Fruit fly (Drosophila melanogaster): ENCODE measurements around the gene CG11977.

CG11977 gene

DNA sequence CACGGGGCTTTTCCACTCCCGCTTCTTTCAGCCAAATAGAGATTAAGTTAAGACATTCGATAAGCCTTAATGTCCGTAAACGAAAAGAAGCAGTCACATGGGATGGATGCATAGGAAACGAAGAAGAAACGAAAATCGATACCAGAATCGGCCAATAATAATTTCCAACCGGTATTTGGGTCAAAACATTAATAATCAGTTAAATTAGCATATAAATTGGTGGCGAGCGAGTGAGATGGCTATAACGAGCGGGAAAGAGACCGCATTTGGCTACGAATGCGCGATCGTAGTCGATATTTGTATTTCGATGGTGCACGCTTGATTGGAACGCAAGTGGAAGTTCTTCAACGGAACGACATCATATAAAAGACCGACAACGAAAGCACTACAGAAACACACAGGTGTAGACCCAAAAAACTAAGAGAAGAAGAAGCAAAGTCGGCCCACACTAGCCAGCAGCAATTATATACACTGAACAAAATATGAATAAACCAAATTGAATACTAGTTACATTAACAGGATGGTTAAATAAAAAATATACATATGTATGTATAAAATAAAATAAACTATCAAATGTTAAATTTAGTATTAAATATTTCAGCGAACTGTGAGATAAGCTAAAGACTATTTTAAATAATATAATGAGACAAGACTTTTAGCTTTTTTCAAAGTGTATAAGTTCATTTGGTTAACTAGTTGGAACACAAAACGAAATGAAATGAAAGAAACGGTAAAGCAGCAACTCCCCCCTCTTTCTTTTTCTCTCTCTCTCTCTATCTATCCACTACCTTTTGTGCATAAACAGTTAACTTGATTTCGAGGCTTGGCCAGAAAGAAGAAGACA is 42.8 kb upstream of the CG11977 start (continued):
- TF ChIP-seq Atf6 (GFP tag; IDR thresholded peaks at IDR 0.05), result no peak
- no peak for TF ChIP-seq Drgx (GFP tag; IDR thresholded peaks at IDR 0.05)
- TF ChIP-seq Max (GFP tag; optimal IDR thresholded peaks at IDR 0.05), result no peak
- no peak for TF ChIP-seq dm (GFP tag; optimal IDR thresholded peaks at IDR 0.05)
- no peak for TF ChIP-seq ato (GFP tag; IDR thresholded peaks at IDR 0.05; ENCODE audit: partially characterized antibody)
- TF ChIP-seq Ets97D (GFP tag; optimal IDR thresholded peaks at IDR 0.05), result no peak
- no peak for TF ChIP-seq CG6813 (GFP tag; optimal IDR thresholded peaks at IDR 0.05)
- TF ChIP-seq CG15479 (GFP tag; optimal IDR thresholded peaks at IDR 0.05), result no peak
- no peak for TF ChIP-seq Taf1 (GFP tag; IDR thresholded peaks at IDR 0.05)
- TF ChIP-seq eve (GFP tag; optimal IDR thresholded peaks at IDR 0.05), result peak in 1 of 2 experiments; percentile 48
- TF ChIP-seq danr (GFP tag; IDR thresholded peaks at IDR 0.05), result no peak
- TF ChIP-seq Aef1 (GFP tag; IDR thresholded peaks at IDR 0.05), result no peak
- no peak for TF ChIP-seq hbn (GFP tag; IDR thresholded peaks at IDR 0.05; ENCODE audit: partially characterized antibody)
- no peak for TF ChIP-seq kah (GFP tag; optimal IDR thresholded peaks at IDR 0.05)
- no peak for TF ChIP-seq D (optimal IDR thresholded peaks at IDR 0.05)
- TF ChIP-seq D (GFP tag; optimal IDR thresholded peaks at IDR 0.05), result peak; percentile 55
- TF ChIP-seq phol (tag; optimal IDR thresholded peaks at IDR 0.05), result peak; percentile 81
- no peak for TF ChIP-seq da (GFP tag; optimal IDR thresholded peaks at IDR 0.05)
- no peak for TF ChIP-seq gsb (GFP tag; IDR thresholded peaks at IDR 0.05)
- TF ChIP-seq cato (GFP tag; optimal IDR thresholded peaks at IDR 0.05; ENCODE audit: borderline replicate concordance), result no peak
- no peak for TF ChIP-seq seq (GFP tag; IDR thresholded peaks at IDR 0.05)
- peak; percentile 27 for TF ChIP-seq org-1 (GFP tag; optimal IDR thresholded peaks at IDR 0.05)
- TF ChIP-seq CG2712 (tag; optimal IDR thresholded peaks at IDR 0.05), result peak; percentile 89
- peak; percentile 16 for TF ChIP-seq CG13296 (GFP tag; optimal IDR thresholded peaks at IDR 0.05)
- no peak for TF ChIP-seq Rfx (GFP tag; IDR thresholded peaks at IDR 0.05)
- no peak for TF ChIP-seq CG14441 (GFP tag; IDR thresholded peaks at IDR 0.05)
- TF ChIP-seq CG2678 (tag; optimal IDR thresholded peaks at IDR 0.05), result peak; percentile 84
- no peak for TF ChIP-seq h (optimal IDR thresholded peaks at IDR 0.05)
- TF ChIP-seq ap (GFP tag; IDR thresholded peaks at IDR 0.05), result no peak
- no peak for TF ChIP-seq Scr (GFP tag; IDR thresholded peaks at IDR 0.05; ENCODE audit: partially characterized antibody)
- no peak for TF ChIP-seq Gsc (GFP tag; IDR thresholded peaks at IDR 0.05)
- TF ChIP-seq CG11504 (tag; optimal IDR thresholded peaks at IDR 0.05), result no peak
- no peak for TF ChIP-seq CG9609 (GFP tag; optimal IDR thresholded peaks at IDR 0.05)
- TF ChIP-seq inv (GFP tag; IDR thresholded peaks at IDR 0.05; ENCODE audit: partially characterized antibody), result no peak
- TF ChIP-seq CG7271 (tag; optimal IDR thresholded peaks at IDR 0.05), result no peak
- peak; percentile 62 for TF ChIP-seq psq (GFP tag; optimal IDR thresholded peaks at IDR 0.05)
- TF ChIP-seq salm (tag; optimal IDR thresholded peaks at IDR 0.05), result peak; percentile 25
- no peak for TF ChIP-seq jigr1 (GFP tag; IDR thresholded peaks at IDR 0.05)
- TF ChIP-seq CG18619 (GFP tag; optimal IDR thresholded peaks at IDR 0.05), result no peak
- no peak for TF ChIP-seq sens-2 (GFP tag; IDR thresholded peaks at IDR 0.05)
- TF ChIP-seq abd-A (tag; optimal IDR thresholded peaks at IDR 0.05), result peak; percentile 97
- no peak for TF ChIP-seq Dll (GFP tag; IDR thresholded peaks at IDR 0.05; ENCODE audit: partially characterized antibody)
- TF ChIP-seq CG10267 (tag; optimal IDR thresholded peaks at IDR 0.05), result peak; percentile 77
- TF ChIP-seq CG10565 (GFP tag; optimal IDR thresholded peaks at IDR 0.05), result no peak
- no peak for TF ChIP-seq CG3838 (GFP tag; optimal IDR thresholded peaks at IDR 0.05)
- TF ChIP-seq CG7839 (tag; optimal IDR thresholded peaks at IDR 0.05), result peak; percentile 75
- no peak for TF ChIP-seq CG3847 (GFP tag; IDR thresholded peaks at IDR 0.05)
- no peak for TF ChIP-seq CG8089 (GFP tag; optimal IDR thresholded peaks at IDR 0.05)
- TF ChIP-seq CG17385 (GFP tag; optimal IDR thresholded peaks at IDR 0.05), result no peak
- TF ChIP-seq Sin3A (optimal IDR thresholded peaks at IDR 0.05), result no peak
- no peak for TF ChIP-seq CG5953 (GFP tag; IDR thresholded peaks at IDR 0.05)
